Worm (Caenorhabditis elegans): ENCODE results near the gene hpo-40.

The hpo-40 gene

DNA sequence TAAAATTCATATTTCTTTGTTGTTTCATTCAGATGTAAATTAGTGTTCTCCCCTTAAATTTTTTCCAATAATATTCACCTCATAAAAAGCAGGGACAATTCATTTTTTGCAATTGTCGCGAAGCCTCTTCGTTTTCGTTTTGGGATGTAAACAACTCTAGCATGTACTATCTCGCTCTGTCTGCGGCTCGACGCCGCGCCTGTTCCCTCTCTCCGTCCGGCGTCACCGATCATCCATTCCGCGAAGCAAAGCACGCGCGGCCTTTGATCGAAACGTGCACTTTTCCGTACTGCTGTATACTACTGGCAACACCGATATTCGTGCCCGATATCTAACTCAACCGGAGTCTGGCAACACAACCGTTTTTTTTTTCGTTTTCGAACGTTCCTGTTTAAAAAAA lies 34.2 kb downstream of the hpo-40 start (continued):
- TF ChIP-seq snpc-1.2 (GFP tag; IDR thresholded peaks at IDR 0.05) (no peak), F10B5.3 (tag; optimal IDR thresholded peaks at IDR 0.05) (no peak), nhr-111 (GFP tag; optimal IDR thresholded peaks at IDR 0.05) (no peak), nhr-6 (tag; optimal IDR thresholded peaks at IDR 0.05) (no peak), ces-1 (GFP tag; optimal IDR thresholded peaks at IDR 0.05) (no peak), ztf-11 (tag; optimal IDR thresholded peaks at IDR 0.05) (no peak), rbr-2 (tag; optimal IDR thresholded peaks at IDR 0.05) (peak; percentile 21), aly-2 (tag; optimal IDR thresholded peaks at IDR 0.05) (no peak), madf-9 (GFP tag; conservative IDR thresholded peaks at IDR 0.05) (peak; percentile 85), nhr-42 (GFP tag; IDR thresholded peaks at IDR 0.05) (no peak), mxl-2 (GFP tag; conservative IDR thresholded peaks at IDR 0.05) (no peak), dmd-8 (GFP tag; IDR thresholded peaks at IDR 0.05) (no peak), gei-8 (GFP tag; optimal IDR thresholded peaks at IDR 0.05) (no peak), lin-15B (tag; optimal IDR thresholded peaks at IDR 0.05) (no peak), hlh-11 (tag; optimal IDR thresholded peaks at IDR 0.05) (peak; percentile 65), hif-1 (tag; optimal IDR thresholded peaks at IDR 0.05) (peak in 1 of 2 experiments; percentile 68)

DNA sequence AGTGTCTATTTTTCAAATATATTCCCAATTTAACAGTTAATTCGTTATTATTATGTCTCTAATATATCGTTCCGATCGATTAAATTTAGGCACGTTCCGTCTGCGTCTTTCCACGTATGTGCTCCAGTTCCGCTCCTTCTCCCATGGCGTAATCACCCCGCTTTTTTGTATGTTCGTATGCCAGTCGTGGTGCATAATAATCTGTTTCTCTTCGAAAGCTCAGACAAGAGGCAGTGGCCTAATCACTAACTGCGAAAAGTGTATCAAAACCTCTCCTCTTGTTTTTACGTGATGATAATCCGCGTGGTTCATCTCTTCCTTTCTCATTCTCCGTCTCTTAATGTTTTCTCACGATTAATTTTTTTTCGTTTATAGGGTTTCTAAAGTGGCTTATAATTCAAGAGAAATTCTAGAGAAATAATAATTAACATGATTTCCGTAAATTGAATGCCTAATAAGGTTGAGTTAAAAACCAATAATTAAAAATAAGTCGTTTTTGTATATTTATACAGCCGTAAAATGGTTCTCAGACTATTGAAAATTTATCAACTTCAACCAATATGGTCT lies 35.0 kb downstream of the hpo-40 start:
- no peak for TF ChIP-seq gei-8 (GFP tag; optimal IDR thresholded peaks at IDR 0.05)
- no peak for TF ChIP-seq lim-7 (GFP tag; IDR thresholded peaks at IDR 0.05)
- peak in 1 of 2 experiments; percentile 81 for TF ChIP-seq unc-62 (GFP tag; optimal IDR thresholded peaks at IDR 0.05 in 1 of 2)
- TF ChIP-seq unc-62 (tag; optimal IDR thresholded peaks at IDR 0.05), result no peak
- peak; percentile 23 for TF ChIP-seq ama-1 (optimal IDR thresholded peaks at IDR 0.05)
- peak; percentile 51 for TF ChIP-seq hlh-30 (tag; optimal IDR thresholded peaks at IDR 0.05; ENCODE audit: insufficient read depth)
- peak; percentile 13 for TF ChIP-seq nhr-28 (tag; optimal IDR thresholded peaks at IDR 0.05)
- TF ChIP-seq dve-1 (tag; optimal IDR thresholded peaks at IDR 0.05; ENCODE audit: insufficient read depth), result peak; percentile 6
- TF ChIP-seq aha-1 (tag), result peak; percentile 56
- TF ChIP-seq lsy-2 (tag; optimal IDR thresholded peaks at IDR 0.05), result peak in 1 of 2 experiments; percentile 25

DNA sequence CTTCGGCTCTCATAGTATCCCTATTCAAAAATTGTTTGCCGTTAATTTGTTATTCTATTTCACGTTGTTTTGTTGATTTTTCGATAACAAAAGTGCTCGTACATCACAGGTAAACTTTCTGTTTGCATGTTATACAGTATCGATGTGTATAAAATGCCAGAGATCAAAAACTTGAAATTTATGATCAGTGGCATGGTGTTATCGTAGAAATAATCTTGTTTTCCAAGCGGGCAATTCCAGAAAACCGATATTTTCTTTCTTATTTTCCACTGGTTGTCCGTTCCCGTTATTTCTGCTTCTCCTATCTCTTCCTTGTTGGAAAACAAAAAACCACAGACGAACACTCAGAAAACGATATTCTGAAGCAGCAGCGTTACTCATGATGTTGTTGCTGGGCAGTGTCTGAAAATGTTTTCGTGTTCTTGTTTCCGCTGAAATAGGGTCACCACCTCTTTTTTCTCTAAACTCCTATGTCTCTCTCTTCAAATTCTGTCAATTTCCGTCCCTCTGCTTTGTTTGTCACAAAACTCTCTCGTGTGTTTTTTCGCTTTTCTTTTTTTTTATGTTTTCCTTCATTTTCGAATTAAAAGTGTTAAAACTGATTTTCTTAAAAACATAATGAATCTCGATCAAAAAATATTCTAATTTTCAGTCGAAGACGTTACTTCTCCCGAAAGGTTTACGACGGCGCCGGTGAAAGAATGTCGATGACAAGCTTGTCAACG lies 35.7 kb downstream of the hpo-40 start, which contains the start of gene akt-1:
akt-1 (plus strand) TSS at position 651 of the 725 bp plus-strand sequence.
- TF ChIP-seq ceh-32 (tag; optimal IDR thresholded peaks at IDR 0.05; ENCODE audit: poor library complexity), result no peak
- no peak for TF ChIP-seq nhr-42 (GFP tag; IDR thresholded peaks at IDR 0.05)
- TF ChIP-seq nhr-25 (tag; optimal IDR thresholded peaks at IDR 0.05; ENCODE audit: borderline replicate concordance, insufficient read depth), result no peak
- no peak for TF ChIP-seq F37D6.2 (tag; optimal IDR thresholded peaks at IDR 0.05)
- peak; percentile 94 for TF ChIP-seq aha-1 (tag)
- TF ChIP-seq rbr-2 (tag; optimal IDR thresholded peaks at IDR 0.05), result peak; percentile 12
- TF ChIP-seq egl-27 (tag; optimal IDR thresholded peaks at IDR 0.05), result no peak
- TF ChIP-seq php-3 (GFP tag; IDR thresholded peaks at IDR 0.05), result no peak
- no peak for TF ChIP-seq ceh-44 (GFP tag; IDR thresholded peaks at IDR 0.05)
- no peak for TF ChIP-seq dmd-9 (GFP tag; IDR thresholded peaks at IDR 0.05)
- no peak for TF ChIP-seq nhr-10 (tag; optimal IDR thresholded peaks at IDR 0.05)
- TF ChIP-seq set-16 (GFP tag; IDR thresholded peaks at IDR 0.05), result no peak
- TF ChIP-seq aly-2 (tag; optimal IDR thresholded peaks at IDR 0.05), result no peak
- TF ChIP-seq egl-43 (GFP tag; IDR thresholded peaks at IDR 0.05), result no peak
- peak; percentile 23 for TF ChIP-seq hlh-30 (tag; optimal IDR thresholded peaks at IDR 0.05; ENCODE audit: insufficient read depth)
- TF ChIP-seq daf-16 (GFP tag; optimal IDR thresholded peaks at IDR 0.05), result peak in 1 of 2 experiments; percentile 48
- TF ChIP-seq daf-16 (tag; optimal IDR thresholded peaks at IDR 0.05), result peak; percentile 77
- TF ChIP-seq unc-62 (GFP tag; optimal IDR thresholded peaks at IDR 0.05 in 1 of 2), result peak in 1 of 2 experiments; percentile 99
- TF ChIP-seq unc-62 (tag; optimal IDR thresholded peaks at IDR 0.05), result no peak
- no peak for TF ChIP-seq nhr-102 (tag; optimal IDR thresholded peaks at IDR 0.05)
- TF ChIP-seq mes-2 (tag; optimal IDR thresholded peaks at IDR 0.05; ENCODE audit: poor library complexity, severe bottlenecking), result no peak
- no peak for TF ChIP-seq tra-1 (GFP tag; IDR thresholded peaks at IDR 0.05)
- TF ChIP-seq nhr-6 (tag; optimal IDR thresholded peaks at IDR 0.05), result no peak
- TF ChIP-seq unc-39 (tag; optimal IDR thresholded peaks at IDR 0.05), result no peak
- no peak for TF ChIP-seq lsy-2 (tag; optimal IDR thresholded peaks at IDR 0.05)
- no peak for TF ChIP-seq Y75B8A.6 (GFP tag; IDR thresholded peaks at IDR 0.05)
- TF ChIP-seq sdz-12 (GFP tag; optimal IDR thresholded peaks at IDR 0.05), result no peak
- no peak for TF ChIP-seq F49E8.2 (tag; optimal IDR thresholded peaks at IDR 0.05; ENCODE audit: borderline replicate concordance)
- no peak for TF ChIP-seq daf-8 (GFP tag; IDR thresholded peaks at IDR 0.05)

All from whole organism, L4 larva.